Fruit fly (Drosophila melanogaster): ENCODE measurements around the gene CG13309.
A peak's percentile ranks its signal among the peaks of the same experiment; 100 is the strongest.

DNA sequence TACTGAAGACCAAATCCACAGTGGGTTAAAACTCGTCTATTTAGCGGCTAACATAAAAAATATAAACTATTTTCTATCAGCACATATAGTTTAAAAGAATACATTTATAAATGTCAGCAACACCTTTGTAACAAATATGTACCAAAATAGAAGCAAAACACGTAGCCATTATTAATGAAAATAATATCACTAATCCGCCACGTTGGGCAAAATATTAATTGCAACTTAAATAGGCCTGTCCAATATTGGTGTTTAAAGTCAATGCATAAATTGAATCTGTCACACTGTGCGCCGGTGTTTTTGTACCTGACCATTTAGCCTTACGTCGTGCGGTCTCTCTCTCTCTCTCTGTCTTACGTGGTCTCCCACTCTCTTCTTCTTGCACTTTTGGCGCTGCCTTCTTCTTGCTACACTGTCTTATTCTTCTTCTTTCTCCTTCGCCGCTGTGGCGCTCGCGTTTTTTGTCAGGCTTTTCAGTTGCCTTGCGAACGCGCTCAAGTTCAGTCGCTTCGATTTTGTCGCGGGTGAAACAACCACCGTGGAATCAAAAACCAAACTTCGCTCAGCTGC is 44.1 kb upstream of the CG13309 start:
- TF ChIP-seq tai (GFP tag; optimal IDR thresholded peaks at IDR 0.05), result peak; percentile 94
- TF ChIP-seq usp (GFP tag; optimal IDR thresholded peaks at IDR 0.05), result no peak
- TF ChIP-seq Myc (optimal IDR thresholded peaks at IDR 0.05), result no peak
- TF ChIP-seq Hr78 (GFP tag; optimal IDR thresholded peaks at IDR 0.05), result no peak
- peak; percentile 99 for TF ChIP-seq sv (GFP tag; optimal IDR thresholded peaks at IDR 0.05)
- TF ChIP-seq woc (GFP tag; optimal IDR thresholded peaks at IDR 0.05), result peak; percentile 97
- peak; percentile 96 for TF ChIP-seq psq (GFP tag; optimal IDR thresholded peaks at IDR 0.05)
